Worm (Caenorhabditis elegans): ENCODE data around the gene C27B7.9.

ce11 chrIV:8906743-8907142, 9.2 kb downstream of the C27B7.9 start, which contains the start of gene C27B7.7:
- TF ChIP-seq klf-2 (GFP tag; conservative IDR thresholded peaks at IDR 0.05) (no peak), flt-1 (GFP tag; IDR thresholded peaks at IDR 0.05) (no peak), ref-1 (GFP tag; conservative IDR thresholded peaks at IDR 0.05) (no peak), med-1 (GFP tag; optimal IDR thresholded peaks at IDR 0.05; ENCODE audit: insufficient read depth) (no peak), tab-1 (GFP tag; IDR thresholded peaks at IDR 0.05) (no peak), ztf-29 (GFP tag; IDR thresholded peaks at IDR 0.05) (no peak), ztf-23 (GFP tag; IDR thresholded peaks at IDR 0.05) (no peak), T22C8.4 (GFP tag; IDR thresholded peaks at IDR 0.05) (no peak), cog-1 (tag; optimal IDR thresholded peaks at IDR 0.05) (no peak)
